Fruit fly (Drosophila melanogaster) S2 (cell line): ENCODE results near the gene CG43750.

Experiments
- CG8478 ChIP-seq: fragments of >200 bp; optimal IDR thresholded peaks from 2 replicates; lab custom pipeline; 2018
- CTCF ChIP-seq, 2 experiments: fragments of >200 bp; optimal IDR thresholded peaks; 2 replicates each; lab custom pipeline; 2018

dm6 chr2L:2426444-2427188, 36.1 kb upstream of the CG43750 start:
- TF ChIP-seq CTCF (optimal IDR thresholded peaks at IDR 0.05; lab: Kevin White, UChicago) (no peak), CG8478 (lab: Kevin White, UChicago) (no peak)
